Worm (Caenorhabditis elegans) whole organism, mixed stage, embryonic: ENCODE measurements around the gene Y43F8C.13.

ENCODE experiments used
- bed-3 ChIP-seq: fragments of 200-800 bp; sonication (Bioruptor generic); optimal IDR thresholded peaks from 3 replicates; lab custom pipeline; 2018; ENCODE audit warnings: mild to moderate bottlenecking, missing genetic modification characterization, moderate library complexity, missing compliant biosample characterization
- blmp-1 ChIP-seq: fragments of 150-350 bp; optimal IDR thresholded peaks from 2 replicates; lab custom pipeline; 2014; ENCODE audit warnings: missing biosample characterization, missing genetic modification characterization
- elt-1 ChIP-seq: sonication (generic microtip); optimal IDR thresholded peaks from 2 replicates; lab custom pipeline; 2017; ENCODE audit warnings: missing genetic modification characterization, mild to moderate bottlenecking, missing compliant biosample characterization, antibody characterized with exemption, moderate library complexity, borderline replicate concordance; ENCODE audit not compliant: insufficient read depth
- flh-1 ChIP-seq: fragments of 200-800 bp; sonication (Bioruptor generic); optimal IDR thresholded peaks from 2 replicates; lab custom pipeline; 2018; ENCODE audit warnings: mild to moderate bottlenecking, missing genetic modification characterization, moderate library complexity, missing compliant biosample characterization
- lin-13 ChIP-seq: fragments of 150-350 bp; optimal IDR thresholded peaks from 2 replicates; lab custom pipeline; 2014; ENCODE audit warnings: missing biosample characterization, missing genetic modification characterization
- lin-32 ChIP-seq: fragments of 200-800 bp; sonication (Bioruptor generic); optimal IDR thresholded peaks from 2 replicates; lab custom pipeline; 2018; ENCODE audit warnings: mild to moderate bottlenecking, missing genetic modification characterization, missing compliant biosample characterization
- lsy-2 ChIP-seq: fragments of 150-350 bp; optimal IDR thresholded peaks from 2 replicates; lab custom pipeline; 2014; ENCODE audit warnings: missing biosample characterization, missing genetic modification characterization
- nhr-237 ChIP-seq: fragments of 150-350 bp; optimal IDR thresholded peaks from 2 replicates; lab custom pipeline; 2014; ENCODE audit warnings: missing biosample characterization, missing genetic modification characterization
- pha-4 ChIP-seq: fragments of 150-350 bp; optimal IDR thresholded peaks from 2 replicates; lab custom pipeline; 2018; ENCODE audit warnings: missing biosample characterization, missing genetic modification reagents, missing genetic modification characterization
- snpc-4 ChIP-seq: fragments of 150-350 bp; optimal IDR thresholded peaks from 2 replicates; lab custom pipeline; 2014; ENCODE audit warnings: missing biosample characterization, missing genetic modification characterization
- unc-62 ChIP-seq: fragments of 150-350 bp; optimal IDR thresholded peaks from 2 replicates; lab custom pipeline; 2014; ENCODE audit warnings: missing biosample characterization, missing genetic modification reagents, missing genetic modification characterization

DNA sequence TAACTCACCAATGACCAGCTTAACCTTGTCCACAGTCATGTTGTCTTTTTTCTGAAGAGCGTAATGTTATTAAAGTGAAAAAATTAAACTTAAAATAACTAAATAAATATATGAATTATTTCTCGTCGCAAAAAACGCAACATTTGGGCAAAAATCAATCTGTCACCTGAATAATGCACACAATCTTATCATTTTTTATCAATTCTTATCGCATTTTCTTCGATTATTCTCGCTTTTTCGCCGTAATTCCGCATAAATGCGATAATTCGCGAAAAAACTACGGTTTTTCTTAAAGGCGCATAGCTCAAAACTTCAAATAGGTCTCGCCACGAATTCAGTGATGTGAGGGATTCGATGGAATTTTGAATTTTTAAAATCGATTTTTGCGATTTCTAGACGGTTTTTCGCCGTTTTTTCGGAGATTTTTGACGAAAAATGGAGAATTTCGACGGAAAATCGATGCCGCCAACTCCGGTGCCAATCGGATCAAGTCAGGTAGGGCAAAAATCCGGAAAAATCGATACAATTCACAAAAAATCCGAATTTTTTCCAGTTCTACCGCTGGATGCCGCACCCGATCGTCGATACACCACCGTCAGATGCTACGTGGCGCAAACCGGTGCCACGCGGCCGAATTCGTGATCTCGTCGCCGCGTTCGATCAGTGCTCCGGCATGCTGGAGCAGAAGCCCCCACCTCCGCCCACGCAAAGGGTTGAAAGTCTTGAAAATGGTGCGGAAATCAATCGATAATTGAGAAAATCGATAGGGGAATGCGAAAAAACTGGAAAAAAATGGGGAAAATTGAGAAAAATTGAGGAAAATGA is at the start of gene Y43F8C.13, which contains the start of gene ani-3:
- TF ChIP-seq lin-32 = no peak
- TF ChIP-seq pha-4 (tag; lab: Kevin White, UChicago) = no peak
- no peak for TF ChIP-seq nhr-237 (tag; lab: Kevin White, UChicago)
- no peak for TF ChIP-seq lin-13 (tag; lab: Kevin White, UChicago)
- no peak for TF ChIP-seq blmp-1 (tag; lab: Kevin White, UChicago)
- TF ChIP-seq elt-1 = no peak
- TF ChIP-seq lsy-2 = no peak
- no peak for TF ChIP-seq unc-62 (GFP tag; lab: Kevin White, UChicago)
- TF ChIP-seq flh-1 (GFP tag; lab: Kevin White, UChicago) = no peak
- TF ChIP-seq snpc-4 (tag; lab: Kevin White, UChicago) = no peak
- no peak for TF ChIP-seq bed-3 (GFP tag; lab: Kevin White, UChicago)
